Fruit fly (Drosophila melanogaster) whole organism, embryonic: ENCODE measurements around the gene Cyp313a4.
A peak's percentile ranks its signal among the peaks of the same experiment; 100 is the strongest.

Experiments used
- BtbVII ChIP-seq: fragments of 200-800 bp; sonication (Bioruptor generic); optimal IDR thresholded peaks from 3 replicates; lab custom pipeline; 2017; ENCODE audit warnings: missing biosample characterization, mild to moderate bottlenecking, missing genetic modification characterization
- CG10267 ChIP-seq: fragments of 200-800 bp; sonication (Bioruptor generic); optimal IDR thresholded peaks from 2 replicates; lab custom pipeline; 2018; ENCODE audit warnings: missing biosample characterization, mild to moderate bottlenecking, missing genetic modification characterization, moderate library complexity
- CG10979 ChIP-seq: fragments of 200-800 bp; sonication (Bioruptor generic); optimal IDR thresholded peaks from 2 replicates; lab custom pipeline; 2018; ENCODE audit warnings: missing biosample characterization, mild to moderate bottlenecking, missing genetic modification characterization, moderate library complexity
- CG11696 ChIP-seq: fragments of 200-800 bp; sonication (Bioruptor generic); IDR thresholded peaks from 2 replicates; pipeline ENCODE4 v1.3.6; 2022; ENCODE audit warnings: missing biosample characterization, missing genetic modification characterization
- CG15479 ChIP-seq: fragments of 200-800 bp; sonication (Bioruptor generic); optimal IDR thresholded peaks from 3 replicates; lab custom pipeline; 2019; ENCODE audit warnings: missing biosample characterization, mild to moderate bottlenecking, missing genetic modification characterization, moderate library complexity
- CG30403 ChIP-seq: fragments of 200-800 bp; sonication (Bioruptor generic); optimal IDR thresholded peaks from 3 replicates; lab custom pipeline; 2016; ENCODE audit warnings: missing biosample characterization, missing genetic modification characterization
- CG31388 ChIP-seq: fragments of 200-800 bp; sonication (Bioruptor generic); optimal IDR thresholded peaks from 2 replicates; lab custom pipeline; 2016; ENCODE audit warnings: missing biosample characterization, missing genetic modification characterization
- CG32532 ChIP-seq: fragments of 200-800 bp; sonication (Bioruptor generic); IDR thresholded peaks from 2 replicates; pipeline ENCODE4 v1.3.6; 2022; ENCODE audit warnings: missing biosample characterization, missing genetic modification characterization
- CG3281 ChIP-seq: fragments of 200-800 bp; sonication (Bioruptor generic); optimal IDR thresholded peaks from 3 replicates; lab custom pipeline; 2017; ENCODE audit warnings: missing biosample characterization, mild to moderate bottlenecking, missing genetic modification characterization
- CG7987 ChIP-seq: fragments of 200-800 bp; sonication (Bioruptor generic); optimal IDR thresholded peaks from 2 replicates; lab custom pipeline; 2018; ENCODE audit warnings: missing biosample characterization, mild to moderate bottlenecking, missing genetic modification characterization, moderate library complexity
- CG8290 ChIP-seq, 3 experiments: fragments of 200-800 bp; sonication (Bioruptor generic); optimal IDR thresholded peaks; 2 replicates each; lab custom pipeline; 2016 to 2019; ENCODE audit warnings: missing biosample characterization in 3 of 3, missing genetic modification characterization in 3 of 3, mild to moderate bottlenecking in 2 of 3, moderate library complexity in 1 of 3
- D ChIP-seq, 2 experiments: fragments of 200-800 bp in 1 of 2; fragments of >200 bp in 1 of 2; sonication (Bioruptor generic) in 1 of 2; optimal IDR thresholded peaks; 2 replicates in 1 of 2; 3 replicates in 1 of 2; lab custom pipeline; 2017; ENCODE audit warnings: mild to moderate bottlenecking in 1 of 2, missing biosample characterization in 1 of 2, missing genetic modification characterization in 1 of 2, missing genetic modification reagents in 1 of 2
- D19A ChIP-seq: fragments of 200-800 bp; optimal IDR thresholded peaks from 3 replicates; lab custom pipeline; 2019; ENCODE audit warnings: missing biosample characterization, mild to moderate bottlenecking, missing genetic modification characterization, moderate library complexity
- Drgx ChIP-seq: fragments of 200-800 bp; sonication (Bioruptor generic); IDR thresholded peaks from 2 replicates; pipeline ENCODE4 v1.3.6; 2022; ENCODE audit warnings: missing biosample characterization, missing genetic modification characterization
- E2f2 ChIP-seq: fragments of 200-800 bp; sonication (Bioruptor generic); IDR thresholded peaks from 2 replicates; pipeline ENCODE4 v1.3.6; 2022; ENCODE audit warnings: missing biosample characterization, missing genetic modification characterization
- GATAe ChIP-seq: fragments of 200-800 bp; sonication (Bioruptor generic); conservative IDR thresholded peaks from 2 replicates; pipeline ENCODE4 v1.3.6; 2022; ENCODE audit warnings: missing biosample characterization, missing genetic modification characterization
- HHEX ChIP-seq: fragments of 200-800 bp; sonication (Bioruptor generic); optimal IDR thresholded peaks from 3 replicates; lab custom pipeline; 2017; ENCODE audit warnings: missing biosample characterization, mild to moderate bottlenecking, missing genetic modification characterization, missing genetic modification reagents
- HLH3B ChIP-seq: fragments of 200-800 bp; sonication (Bioruptor generic); IDR thresholded peaks from 2 replicates; pipeline ENCODE4 v1.3.6; 2022; ENCODE audit warnings: missing biosample characterization, missing genetic modification characterization
- HmgZ ChIP-seq: fragments of 200-800 bp; sonication (Bioruptor generic); optimal IDR thresholded peaks from 2 replicates; lab custom pipeline; 2018; ENCODE audit warnings: missing biosample characterization, mild to moderate bottlenecking, missing genetic modification characterization
- Hmr ChIP-seq: fragments of 200-800 bp; sonication (Bioruptor generic); optimal IDR thresholded peaks from 3 replicates; lab custom pipeline; 2017; ENCODE audit warnings: mild to moderate bottlenecking, missing biosample characterization, missing genetic modification reagents, missing genetic modification characterization
- Max ChIP-seq: fragments of 200-800 bp; sonication (Bioruptor generic); optimal IDR thresholded peaks from 2 replicates; lab custom pipeline; 2016; ENCODE audit warnings: missing biosample characterization, mild to moderate bottlenecking, missing genetic modification characterization
- Med ChIP-seq: fragments of 200-800 bp; sonication (Bioruptor generic); peaks from one replicate; lab custom pipeline; 2016; ENCODE audit warnings: missing biosample characterization, missing genetic modification characterization, mild to moderate bottlenecking, inconsistent platforms, moderate library complexity
- Meics ChIP-seq: fragments of 200-800 bp; sonication (Bioruptor generic); optimal IDR thresholded peaks from 2 replicates; lab custom pipeline; 2017; ENCODE audit warnings: missing biosample characterization, mild to moderate bottlenecking, missing genetic modification characterization
- Nf-YC ChIP-seq: fragments of 200-800 bp; optimal IDR thresholded peaks from 3 replicates; lab custom pipeline; 2019; ENCODE audit warnings: missing biosample characterization, mild to moderate bottlenecking, missing genetic modification characterization, moderate library complexity
- PHDP ChIP-seq: fragments of 200-800 bp; sonication (Bioruptor generic); optimal IDR thresholded peaks from 3 replicates; lab custom pipeline; 2018; ENCODE audit warnings: missing biosample characterization, mild to moderate bottlenecking, missing genetic modification characterization, moderate library complexity
- Trl ChIP-seq, 3 experiments: fragments of >200 bp in 2 of 3; fragments of 200-800 bp in 1 of 3; sonication (Bioruptor generic) in 1 of 3; optimal IDR thresholded peaks; 2 replicates in 1 of 3; 3 replicates in 2 of 3; lab custom pipeline; 2016 to 2017; ENCODE audit warnings: missing biosample characterization in 1 of 3, missing genetic modification characterization in 1 of 3
- bowl ChIP-seq: fragments of 200-800 bp; sonication (Bioruptor generic); IDR thresholded peaks from 2 replicates; pipeline ENCODE4 v1.3.6; 2022; ENCODE audit warnings: missing biosample characterization, missing genetic modification characterization
- cas ChIP-seq: fragments of 200-800 bp; sonication (Bioruptor generic); IDR thresholded peaks from 2 replicates; pipeline ENCODE4 v1.3.6; 2022; ENCODE audit warnings: missing biosample characterization, missing genetic modification characterization
- caup ChIP-seq: fragments of 200-800 bp; sonication (Bioruptor generic); optimal IDR thresholded peaks from 3 replicates; lab custom pipeline; 2017; ENCODE audit warnings: missing biosample characterization, mild to moderate bottlenecking, missing genetic modification characterization, moderate library complexity; ENCODE audit not compliant: severe bottlenecking
- chm ChIP-seq: fragments of 200-800 bp; sonication (Bioruptor generic); IDR thresholded peaks from 2 replicates; pipeline ENCODE4 v1.3.6; 2022; ENCODE audit warnings: missing biosample characterization, missing genetic modification characterization
- cwo ChIP-seq: fragments of 200-800 bp; sonication (Bioruptor generic); optimal IDR thresholded peaks from 3 replicates; lab custom pipeline; 2017; ENCODE audit warnings: missing biosample characterization, missing genetic modification characterization, mild to moderate bottlenecking, moderate library complexity, missing genetic modification reagents
- da ChIP-seq: fragments of 200-800 bp; sonication (Bioruptor generic); optimal IDR thresholded peaks from 2 replicates; lab custom pipeline; 2016; ENCODE audit warnings: missing biosample characterization, missing genetic modification characterization
- dimm ChIP-seq: fragments of 200-800 bp; sonication (Bioruptor generic); IDR thresholded peaks from 2 replicates; pipeline ENCODE4 v1.3.6; 2022; ENCODE audit warnings: missing biosample characterization, missing genetic modification characterization
- exex ChIP-seq: fragments of 200-800 bp; sonication (Bioruptor generic); optimal IDR thresholded peaks from 4 replicates; lab custom pipeline; 2018; ENCODE audit warnings: missing biosample characterization, mild to moderate bottlenecking, missing genetic modification characterization, moderate library complexity
- gsb-n ChIP-seq: fragments of 200-800 bp; sonication (Bioruptor generic); optimal IDR thresholded peaks from 3 replicates; lab custom pipeline; 2018; ENCODE audit warnings: missing biosample characterization, mild to moderate bottlenecking, missing genetic modification characterization
- kay ChIP-seq: fragments of 200-800 bp; sonication (Bioruptor generic); optimal IDR thresholded peaks from 2 replicates; lab custom pipeline; 2016; ENCODE audit warnings: missing biosample characterization, missing genetic modification characterization
- mirr ChIP-seq: fragments of 200-800 bp; sonication (Bioruptor generic); optimal IDR thresholded peaks from 3 replicates; lab custom pipeline; 2018; ENCODE audit warnings: missing biosample characterization, mild to moderate bottlenecking, missing genetic modification characterization
- nerfin-2 ChIP-seq: fragments of 200-800 bp; sonication (Bioruptor generic); IDR thresholded peaks from 2 replicates; pipeline ENCODE4 v1.3.6; 2022; ENCODE audit warnings: missing biosample characterization, missing genetic modification characterization; ENCODE audit not compliant: partially characterized antibody
- pzg ChIP-seq: fragments of 200-800 bp; sonication (Bioruptor generic); optimal IDR thresholded peaks from 3 replicates; lab custom pipeline; 2018; ENCODE audit warnings: missing biosample characterization, mild to moderate bottlenecking, missing genetic modification characterization, moderate library complexity
- row ChIP-seq: fragments of 200-800 bp; sonication (Bioruptor generic); IDR thresholded peaks from 3 replicates; pipeline ENCODE4 v1.3.6; 2022; ENCODE audit warnings: missing biosample characterization, missing genetic modification characterization
- run ChIP-seq: fragments of 200-800 bp; sonication (Bioruptor generic); optimal IDR thresholded peaks from 3 replicates; lab custom pipeline; 2018; ENCODE audit warnings: missing biosample characterization, mild to moderate bottlenecking, missing genetic modification characterization
- so ChIP-seq: fragments of 200-800 bp; sonication (Bioruptor generic); IDR thresholded peaks from 3 replicates; pipeline ENCODE4 v1.3.6; 2022; ENCODE audit warnings: missing biosample characterization, missing genetic modification characterization
- tio ChIP-seq: fragments of 200-800 bp; sonication (Bioruptor generic); optimal IDR thresholded peaks from 2 replicates; lab custom pipeline; 2017; ENCODE audit warnings: missing biosample characterization, missing genetic modification characterization, inconsistent platforms
- unc-4 ChIP-seq: fragments of 200-800 bp; sonication (Bioruptor generic); IDR thresholded peaks from 2 replicates; pipeline ENCODE4 v1.3.6; 2022; ENCODE audit warnings: missing biosample characterization, missing genetic modification characterization; ENCODE audit not compliant: partially characterized antibody

The Cyp313a4 gene

DNA sequence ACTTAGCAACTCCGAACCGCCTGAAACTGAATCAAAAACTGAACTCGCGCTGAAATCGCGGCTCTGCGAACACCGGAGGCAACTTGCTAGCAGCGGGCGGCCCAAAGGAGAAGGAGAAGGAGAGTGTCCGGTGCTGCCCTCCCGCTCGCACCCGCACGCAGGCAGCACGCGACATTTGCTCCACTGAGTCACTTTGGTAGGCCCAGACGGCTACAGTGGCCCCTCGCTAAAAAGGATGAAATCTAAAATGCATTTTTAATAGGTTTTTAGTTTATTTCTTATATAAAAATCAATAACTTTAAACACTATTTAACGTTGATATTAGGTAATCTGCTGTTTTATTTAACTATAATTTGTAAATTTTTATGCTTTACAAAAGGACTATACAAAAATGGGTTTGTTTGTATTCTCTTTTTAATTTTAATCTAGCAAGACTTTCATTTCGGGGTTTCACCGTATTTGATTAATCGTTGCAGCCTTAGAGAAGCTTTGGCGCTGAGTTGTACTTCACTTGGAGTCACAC is 41.3 kb upstream of the Cyp313a4 start, which contains the start of gene Men (continued):
- TF ChIP-seq kay, result peak; percentile 45
- TF ChIP-seq pzg (GFP tag; lab: Kevin White, UChicago), result no peak
- TF ChIP-seq cwo (GFP tag; lab: Kevin White, UChicago), result peak; percentile 73
- peak; percentile 59; the same call in 1 of the 3 replicates for TF ChIP-seq so (GFP tag; lab: Robert Waterston, UW)
- TF ChIP-seq tio, result peak; percentile 21
- TF ChIP-seq chm (GFP tag; lab: Robert Waterston, UW), result 0 out of 2 replicates have a peak, but pooled peaks have one; percentile 11
- peak; percentile 35 for TF ChIP-seq CG10267 (tag; lab: Kevin White, UChicago)
- TF ChIP-seq D (optimal IDR thresholded peaks at IDR 0.05; lab: Kevin White, UChicago), result no peak
- TF ChIP-seq D (GFP tag; optimal IDR thresholded peaks at IDR 0.05; lab: Kevin White, UChicago), result peak; percentile 34
- TF ChIP-seq gsb-n (tag; lab: Kevin White, UChicago), result peak; percentile 45
- peak; percentile 21 for TF ChIP-seq Max (GFP tag; lab: Kevin White, UChicago)
- no peak for TF ChIP-seq unc-4
- peak; percentile 39 for TF ChIP-seq HHEX (GFP tag; lab: Kevin White, UChicago)

DNA sequence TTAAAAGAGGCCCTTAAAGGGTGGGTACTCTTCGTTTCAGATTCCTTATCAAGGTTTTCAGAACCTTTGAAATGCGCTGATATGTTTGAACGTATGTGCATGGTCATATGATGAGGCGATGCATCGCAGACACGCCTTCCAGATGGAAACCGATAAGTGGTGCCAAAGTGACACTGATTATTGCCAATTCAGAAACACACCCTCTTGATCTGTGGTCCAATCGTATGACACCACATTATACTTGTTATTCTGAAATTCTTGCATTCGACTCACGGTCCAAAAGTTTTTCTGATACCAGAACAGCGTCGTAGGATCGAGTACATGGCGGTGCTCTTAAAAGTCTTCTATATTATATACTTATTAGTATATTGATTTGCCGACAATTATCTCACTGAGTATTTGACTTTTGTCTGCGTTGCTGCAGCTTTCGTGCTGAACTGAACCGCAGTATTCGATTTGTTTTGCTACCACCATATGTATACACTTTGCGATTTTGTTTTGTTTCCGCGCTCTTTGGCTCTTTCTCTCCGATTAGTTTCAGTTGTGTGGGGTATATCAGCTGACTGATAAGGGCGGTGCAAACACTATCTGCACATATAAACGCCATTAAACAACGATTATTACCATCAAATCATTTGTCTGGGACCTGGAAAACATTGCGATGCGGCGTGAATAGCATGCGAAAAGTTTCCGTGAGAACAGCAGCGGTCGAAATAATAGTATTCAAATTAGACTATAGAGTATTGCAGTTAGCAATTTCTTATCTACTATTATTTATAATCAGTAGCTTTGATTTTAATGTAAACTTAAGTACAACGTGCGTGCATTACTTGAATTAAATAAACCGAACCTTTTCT is 39.4 kb upstream of the Cyp313a4 start:
- TF ChIP-seq CG10979 (tag; lab: Kevin White, UChicago), result no peak
- peak; percentile 23 for TF ChIP-seq CG3281 (GFP tag; lab: Kevin White, UChicago)
- TF ChIP-seq CG31388 (GFP tag; lab: Kevin White, UChicago), result no peak
- no peak for TF ChIP-seq run (tag; lab: Kevin White, UChicago)
- peak; percentile 50 for TF ChIP-seq CG7987
- TF ChIP-seq caup, result peak; percentile 5
- TF ChIP-seq HLH3B (GFP tag; lab: Robert Waterston, UW), result no peak
- TF ChIP-seq HmgZ (tag; lab: Kevin White, UChicago), result peak; percentile 15
- TF ChIP-seq Hmr (GFP tag; lab: Kevin White, UChicago), result peak; percentile 10
- no peak for TF ChIP-seq CG15479 (GFP tag; lab: Kevin White, UChicago)
- TF ChIP-seq CG8290 (GFP tag; optimal IDR thresholded peaks at IDR 0.05; lab: Kevin White, UChicago), result no peak
- peak in 1 of 2 experiments; percentile 56 for TF ChIP-seq CG8290 (tag; optimal IDR thresholded peaks at IDR 0.05; lab: Kevin White, UChicago)
- TF ChIP-seq Drgx, result 0 out of 2 replicates have a peak, but pooled peaks have one; percentile 5
- no peak for TF ChIP-seq dimm (GFP tag; lab: Robert Waterston, UW)
- no peak for TF ChIP-seq nerfin-2 (GFP tag; lab: Robert Waterston, UW)
- TF ChIP-seq CG11696 (GFP tag; lab: Robert Waterston, UW), result 0 out of 2 replicates have a peak, but pooled peaks have one; percentile 11
- 0 out of 2 replicates have a peak, but pooled peaks have one; percentile 24 for TF ChIP-seq CG32532 (GFP tag; lab: Robert Waterston, UW)
- TF ChIP-seq exex (tag; lab: Kevin White, UChicago), result peak; percentile 98
- TF ChIP-seq BtbVII (GFP tag; lab: Kevin White, UChicago), result peak; percentile 8
- peak in 1 of 2 experiments; percentile 4 for TF ChIP-seq Trl (optimal IDR thresholded peaks at IDR 0.05; lab: Kevin White, UChicago)
- no peak for TF ChIP-seq Trl (GFP tag; optimal IDR thresholded peaks at IDR 0.05; lab: Kevin White, UChicago)
- TF ChIP-seq GATAe (GFP tag; lab: Robert Waterston, UW), result 0 out of 2 replicates have a peak, but pooled peaks have one; percentile 41
- TF ChIP-seq mirr (GFP tag; lab: Kevin White, UChicago), result peak; percentile 56
- peak; percentile 8 for TF ChIP-seq Meics (GFP tag; lab: Kevin White, UChicago)
- TF ChIP-seq PHDP (tag; lab: Kevin White, UChicago), result peak; percentile 6
- peak; percentile 5 for TF ChIP-seq D19A (tag; lab: Kevin White, UChicago)
- TF ChIP-seq cas (GFP tag; lab: Robert Waterston, UW), result no peak
- peak; percentile 22 for TF ChIP-seq cwo (GFP tag; lab: Kevin White, UChicago)
- TF ChIP-seq bowl, result no peak
- no peak for TF ChIP-seq Nf-YC (tag; lab: Kevin White, UChicago)
- TF ChIP-seq row (GFP tag; lab: Robert Waterston, UW), result peak; percentile 23; the same call in 1 of the 3 replicates
- TF ChIP-seq Med (GFP tag; lab: Kevin White, UChicago), result peak; percentile 62
- TF ChIP-seq E2f2 (GFP tag; lab: Robert Waterston, UW), result no peak
- TF ChIP-seq da (GFP tag; lab: Kevin White, UChicago), result no peak
- peak; percentile 1 for TF ChIP-seq CG30403 (GFP tag; lab: Kevin White, UChicago)
